Fruit fly (Drosophila melanogaster) whole organism, embryonic: ENCODE data around the gene CG32713.
A peak's percentile ranks its signal among the peaks of the same experiment; 100 is the strongest.

Source experiments
- Atf6 ChIP-seq: fragments of 200-800 bp; sonication (Bioruptor generic); IDR thresholded peaks from 2 replicates; pipeline ENCODE4 v1.3.6; 2022; ENCODE audit warnings: missing biosample characterization, missing genetic modification characterization
- CG10147 ChIP-seq: fragments of 200-800 bp; sonication (Bioruptor generic); optimal IDR thresholded peaks from 2 replicates; lab custom pipeline; 2019; ENCODE audit warnings: missing biosample characterization, mild to moderate bottlenecking, missing genetic modification characterization, moderate library complexity
- CG10209 ChIP-seq: fragments of 200-800 bp; sonication (Bioruptor generic); optimal IDR thresholded peaks from 3 replicates; lab custom pipeline; 2017; ENCODE audit warnings: missing biosample characterization, mild to moderate bottlenecking, missing genetic modification characterization, missing genetic modification reagents
- CG10366 ChIP-seq: fragments of 200-800 bp; sonication (Bioruptor generic); IDR thresholded peaks from 2 replicates; pipeline ENCODE4 v1.3.6; 2022; ENCODE audit warnings: missing biosample characterization, missing genetic modification characterization
- CG12155 ChIP-seq: fragments of 200-800 bp; sonication (Bioruptor generic); optimal IDR thresholded peaks from 3 replicates; lab custom pipeline; 2016; ENCODE audit warnings: missing biosample characterization, missing genetic modification characterization
- CG12236 ChIP-seq: fragments of 200-800 bp; sonication (Bioruptor generic); optimal IDR thresholded peaks from 2 replicates; lab custom pipeline; 2016; ENCODE audit warnings: missing biosample characterization, missing genetic modification characterization
- CG12744 ChIP-seq: fragments of 200-800 bp; sonication (Bioruptor generic); optimal IDR thresholded peaks from 2 replicates; lab custom pipeline; 2016; ENCODE audit warnings: missing biosample characterization, missing genetic modification characterization
- CG16815 ChIP-seq: fragments of 200-800 bp; sonication (Bioruptor generic); optimal IDR thresholded peaks from 3 replicates; lab custom pipeline; 2017; ENCODE audit warnings: missing biosample characterization, mild to moderate bottlenecking, missing genetic modification characterization
- CG2116 ChIP-seq: fragments of 200-800 bp; sonication (Bioruptor generic); optimal IDR thresholded peaks from 3 replicates; lab custom pipeline; 2018; ENCODE audit warnings: missing biosample characterization, mild to moderate bottlenecking, missing genetic modification characterization
- CG2712 ChIP-seq: fragments of 200-800 bp; optimal IDR thresholded peaks from 3 replicates; lab custom pipeline; 2019; ENCODE audit warnings: missing biosample characterization, mild to moderate bottlenecking, missing genetic modification characterization, moderate library complexity
- CG30020 ChIP-seq: fragments of 200-800 bp; optimal IDR thresholded peaks from 2 replicates; lab custom pipeline; 2019; ENCODE audit warnings: missing biosample characterization, mild to moderate bottlenecking, missing genetic modification characterization, moderate library complexity
- CG31224 ChIP-seq: fragments of 200-800 bp; sonication (Bioruptor generic); IDR thresholded peaks from 2 replicates; pipeline ENCODE4 v1.3.6; 2022; ENCODE audit warnings: missing biosample characterization, missing genetic modification characterization
- CG31365 ChIP-seq: fragments of 200-800 bp; sonication (Bioruptor generic); optimal IDR thresholded peaks from 2 replicates; lab custom pipeline; 2018; ENCODE audit warnings: missing biosample characterization, mild to moderate bottlenecking, missing genetic modification characterization
- CG32772 ChIP-seq: fragments of 200-800 bp; sonication (Bioruptor generic); IDR thresholded peaks from 2 replicates; pipeline ENCODE4 v1.3.6; 2022; ENCODE audit warnings: missing biosample characterization, missing genetic modification characterization
- CG4360 ChIP-seq: fragments of 200-800 bp; sonication (Bioruptor generic); IDR thresholded peaks from 2 replicates; pipeline ENCODE4 v1.3.6; 2022; ENCODE audit warnings: missing biosample characterization, missing genetic modification characterization
- CG5180 ChIP-seq: fragments of 200-800 bp; sonication (Bioruptor generic); optimal IDR thresholded peaks from 3 replicates; lab custom pipeline; 2017; ENCODE audit warnings: missing biosample characterization, missing genetic modification characterization, mild to moderate bottlenecking, moderate library complexity, missing genetic modification reagents
- CG6689 ChIP-seq: fragments of 200-800 bp; sonication (Bioruptor generic); IDR thresholded peaks from 2 replicates; pipeline ENCODE4 v1.3.6; 2022; ENCODE audit warnings: missing biosample characterization, missing genetic modification characterization
- CG7786 ChIP-seq: fragments of 200-800 bp; sonication (Bioruptor generic); optimal IDR thresholded peaks from 2 replicates; lab custom pipeline; 2016; ENCODE audit warnings: missing biosample characterization, missing genetic modification characterization
- CG7963 ChIP-seq: fragments of 200-800 bp; sonication (Bioruptor generic); IDR thresholded peaks from 3 replicates; pipeline ENCODE4 v1.3.6; 2022; ENCODE audit warnings: missing biosample characterization, missing genetic modification characterization; ENCODE audit not compliant: partially characterized antibody
- CG8388 ChIP-seq: fragments of 200-800 bp; sonication (Bioruptor generic); optimal IDR thresholded peaks from 2 replicates; lab custom pipeline; 2019; ENCODE audit warnings: missing biosample characterization, mild to moderate bottlenecking, missing genetic modification characterization, moderate library complexity
- CG8944 ChIP-seq: fragments of 200-800 bp; sonication (Bioruptor generic); optimal IDR thresholded peaks from 3 replicates; lab custom pipeline; 2016; ENCODE audit warnings: missing biosample characterization, missing genetic modification characterization
- CG9437 ChIP-seq: fragments of 200-800 bp; sonication (Bioruptor generic); optimal IDR thresholded peaks from 2 replicates; lab custom pipeline; 2018; ENCODE audit warnings: missing biosample characterization, mild to moderate bottlenecking, missing genetic modification characterization
- D19B ChIP-seq: fragments of 200-800 bp; sonication (Bioruptor generic); optimal IDR thresholded peaks from 2 replicates; lab custom pipeline; 2017; ENCODE audit warnings: missing biosample characterization, mild to moderate bottlenecking, missing genetic modification characterization
- Dbx ChIP-seq: fragments of 200-800 bp; sonication (Bioruptor generic); IDR thresholded peaks from 3 replicates; pipeline ENCODE4 v1.3.6; 2022; ENCODE audit warnings: missing biosample characterization, missing genetic modification characterization
- Dll ChIP-seq: fragments of 200-800 bp; sonication (Bioruptor generic); IDR thresholded peaks from 4 replicates; pipeline ENCODE4 v1.3.6; 2022; ENCODE audit warnings: missing biosample characterization, missing genetic modification characterization; ENCODE audit not compliant: partially characterized antibody
- Mes4 ChIP-seq: fragments of 200-800 bp; sonication (Bioruptor generic); optimal IDR thresholded peaks from 2 replicates; lab custom pipeline; 2016; ENCODE audit warnings: missing biosample characterization, missing genetic modification characterization
- Myb ChIP-seq: fragments of 200-800 bp; sonication (Bioruptor generic); optimal IDR thresholded peaks from 2 replicates; lab custom pipeline; 2016; ENCODE audit warnings: missing biosample characterization, missing genetic modification characterization
- Nf-YA ChIP-seq: fragments of 200-800 bp; sonication (Bioruptor generic); IDR thresholded peaks from 2 replicates; pipeline ENCODE4 v1.3.6; 2022; ENCODE audit warnings: missing biosample characterization, missing genetic modification characterization
- Rfx ChIP-seq: fragments of 200-800 bp; sonication (Bioruptor generic); IDR thresholded peaks from 2 replicates; pipeline ENCODE4 v1.3.6; 2022; ENCODE audit warnings: missing biosample characterization, missing genetic modification characterization
- Sox102F ChIP-seq: fragments of 200-800 bp; sonication (Bioruptor generic); optimal IDR thresholded peaks from 2 replicates; lab custom pipeline; 2018; ENCODE audit warnings: missing biosample characterization, mild to moderate bottlenecking, missing genetic modification characterization, moderate library complexity
- Spps ChIP-seq: fragments of 200-800 bp; sonication (Bioruptor generic); optimal IDR thresholded peaks from 2 replicates; lab custom pipeline; 2018; ENCODE audit warnings: missing biosample characterization, mild to moderate bottlenecking, missing genetic modification characterization
- ash1 ChIP-seq: fragments of 200-800 bp; sonication (Bioruptor generic); optimal IDR thresholded peaks from 2 replicates; lab custom pipeline; 2018; ENCODE audit warnings: missing biosample characterization, mild to moderate bottlenecking, missing genetic modification characterization
- bigmax ChIP-seq: fragments of 200-800 bp; sonication (Bioruptor generic); optimal IDR thresholded peaks from 2 replicates; lab custom pipeline; 2018; ENCODE audit warnings: missing biosample characterization, mild to moderate bottlenecking, missing genetic modification characterization
- cg ChIP-seq: fragments of 200-800 bp; sonication (Bioruptor generic); optimal IDR thresholded peaks from 3 replicates; lab custom pipeline; 2019; ENCODE audit warnings: missing biosample characterization, mild to moderate bottlenecking, missing genetic modification characterization, moderate library complexity
- ci ChIP-seq: fragments of 200-800 bp; sonication (Bioruptor generic); IDR thresholded peaks from 3 replicates; pipeline ENCODE4 v1.3.6; 2022; ENCODE audit warnings: missing biosample characterization, missing genetic modification characterization
- crol ChIP-seq: fragments of 200-800 bp; sonication (Bioruptor generic); IDR thresholded peaks from 2 replicates; pipeline ENCODE4 v1.3.6; 2022; ENCODE audit warnings: missing biosample characterization, missing genetic modification characterization
- cwo ChIP-seq: fragments of 200-800 bp; sonication (Bioruptor generic); optimal IDR thresholded peaks from 3 replicates; lab custom pipeline; 2017; ENCODE audit warnings: missing biosample characterization, missing genetic modification characterization, mild to moderate bottlenecking, moderate library complexity, missing genetic modification reagents
- danr ChIP-seq: fragments of 200-800 bp; sonication (Bioruptor generic); IDR thresholded peaks from 2 replicates; pipeline ENCODE4 v1.3.6; 2022; ENCODE audit warnings: missing biosample characterization, missing genetic modification characterization
- dm ChIP-seq: fragments of 200-800 bp; sonication (Bioruptor generic); optimal IDR thresholded peaks from 3 replicates; lab custom pipeline; 2016; ENCODE audit warnings: missing biosample characterization, missing genetic modification characterization
- ftz-f1 ChIP-seq: fragments of 200-800 bp; sonication (Bioruptor generic); optimal IDR thresholded peaks from 2 replicates; lab custom pipeline; 2016; ENCODE audit warnings: missing biosample characterization, missing genetic modification characterization
- grau ChIP-seq: fragments of 200-800 bp; optimal IDR thresholded peaks from 3 replicates; lab custom pipeline; 2019; ENCODE audit warnings: missing biosample characterization, mild to moderate bottlenecking, missing genetic modification characterization, moderate library complexity
- ham ChIP-seq: fragments of 200-800 bp; sonication (Bioruptor generic); IDR thresholded peaks from 2 replicates; pipeline ENCODE4 v1.3.6; 2022; ENCODE audit warnings: missing biosample characterization, missing genetic modification characterization
- prd ChIP-seq, 3 experiments: fragments of >200 bp in 2 of 3; fragments of 200-800 bp in 1 of 3; sonication (Bioruptor generic) in 1 of 3; optimal IDR thresholded peaks in 2 of 3; IDR thresholded peaks in 1 of 3; 2 replicates in 2 of 3; 3 replicates in 1 of 3; pipeline versions ENCODE4 v1.3.6 to Lab custom; 2017 to 2022; ENCODE audit warnings: missing biosample characterization in 1 of 3, missing genetic modification characterization in 1 of 3
- run ChIP-seq: fragments of 200-800 bp; sonication (Bioruptor generic); optimal IDR thresholded peaks from 3 replicates; lab custom pipeline; 2018; ENCODE audit warnings: missing biosample characterization, mild to moderate bottlenecking, missing genetic modification characterization
- sd ChIP-seq: fragments of 200-800 bp; sonication (Bioruptor generic); optimal IDR thresholded peaks from 3 replicates; lab custom pipeline; 2018; ENCODE audit warnings: missing biosample characterization, mild to moderate bottlenecking, missing genetic modification characterization, moderate library complexity
- sob ChIP-seq: fragments of 200-800 bp; sonication (Bioruptor generic); IDR thresholded peaks from 2 replicates; pipeline ENCODE4 v1.3.6; 2022; ENCODE audit warnings: missing biosample characterization, missing genetic modification characterization
- stc ChIP-seq: fragments of 200-800 bp; sonication (Bioruptor generic); IDR thresholded peaks from 2 replicates; pipeline ENCODE4 v1.3.6; 2022; ENCODE audit warnings: missing biosample characterization, missing genetic modification characterization
- tin ChIP-seq: fragments of 200-800 bp; sonication (Bioruptor generic); optimal IDR thresholded peaks from 3 replicates; lab custom pipeline; 2016; ENCODE audit warnings: missing biosample characterization, missing genetic modification characterization
- toy ChIP-seq: fragments of 200-800 bp; sonication (Bioruptor generic); IDR thresholded peaks from 2 replicates; pipeline ENCODE4 v1.3.6; 2022; ENCODE audit warnings: missing biosample characterization, missing genetic modification characterization
- yki ChIP-seq: fragments of >200 bp; optimal IDR thresholded peaks from 3 replicates; lab custom pipeline; 2018

Gene CG32713

DNA sequence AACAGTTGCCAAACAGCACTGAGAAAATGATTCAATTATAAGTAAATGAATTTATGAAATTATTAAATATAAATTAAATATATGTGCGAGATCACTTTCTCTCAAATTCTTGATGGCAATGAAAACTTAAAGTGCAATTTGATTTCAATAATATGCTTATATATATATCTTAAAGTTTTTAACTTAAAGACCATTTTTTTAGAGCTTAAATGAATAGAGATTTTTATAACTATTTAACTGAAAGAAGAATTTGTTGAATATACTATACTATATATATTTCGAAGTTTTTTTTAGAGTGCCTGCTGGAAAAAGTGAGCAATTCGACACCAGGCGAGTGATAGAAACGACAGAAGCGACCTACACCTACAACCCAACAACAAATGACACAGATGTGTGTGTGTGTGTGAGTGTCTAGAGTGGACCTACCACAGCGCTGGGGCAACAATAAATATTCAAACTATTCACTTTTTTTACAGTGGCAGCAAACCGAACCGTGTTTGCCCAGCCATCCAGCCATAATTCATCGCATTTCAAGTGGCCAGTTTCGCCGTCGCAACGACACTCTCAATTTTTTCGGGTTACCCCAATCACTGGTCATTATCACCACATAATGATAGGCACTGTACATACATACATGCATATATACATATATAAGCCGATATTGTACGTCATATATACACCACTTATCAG, 12.4 kb downstream of the CG32713 start (continued):
- TF ChIP-seq Nf-YA (GFP tag; lab: Robert Waterston, UW), result no peak
- no peak for TF ChIP-seq Myb (GFP tag; lab: Kevin White, UChicago)
- no peak for TF ChIP-seq ftz-f1 (GFP tag; lab: Kevin White, UChicago)
- peak; percentile 60 for TF ChIP-seq Rfx (GFP tag; lab: Robert Waterston, UW)
- TF ChIP-seq CG31224 (GFP tag; lab: Robert Waterston, UW), result no peak
- 0 out of 2 replicates have a peak, but pooled peaks have one; percentile 13 for TF ChIP-seq Atf6 (GFP tag; lab: Robert Waterston, UW)
- no peak for TF ChIP-seq ham (GFP tag; lab: Robert Waterston, UW)
- TF ChIP-seq CG9437 (GFP tag; lab: Kevin White, UChicago), result peak; percentile 54
- no peak for TF ChIP-seq danr (GFP tag; lab: Robert Waterston, UW)
- no peak for TF ChIP-seq CG7786 (GFP tag; lab: Kevin White, UChicago)
- TF ChIP-seq bigmax (GFP tag; lab: Kevin White, UChicago), result no peak
- no peak for TF ChIP-seq Mes4 (GFP tag; lab: Kevin White, UChicago)
- peak; percentile 75 for TF ChIP-seq ci (GFP tag; lab: Robert Waterston, UW)
- no peak for TF ChIP-seq CG12744 (GFP tag; lab: Kevin White, UChicago)
- TF ChIP-seq stc (GFP tag; lab: Robert Waterston, UW), result peak; percentile 65
- TF ChIP-seq CG32772 (GFP tag; lab: Robert Waterston, UW), result peak; percentile 40; the same call in 1 of the 2 replicates
- no peak for TF ChIP-seq Dll (GFP tag; lab: Robert Waterston, UW)
- peak; percentile 49 for TF ChIP-seq CG4360 (GFP tag; lab: Robert Waterston, UW)
- no peak for TF ChIP-seq toy (GFP tag; lab: Robert Waterston, UW)
- 0 out of 3 replicates have a peak, but pooled peaks have one; percentile 19 for TF ChIP-seq Dbx (GFP tag; lab: Robert Waterston, UW)
- peak; percentile 91 for TF ChIP-seq CG2712
- no peak for TF ChIP-seq yki (lab: Kevin White, UChicago)
- peak; percentile 2 for TF ChIP-seq CG12155 (GFP tag; lab: Kevin White, UChicago)
- TF ChIP-seq CG5180 (GFP tag; lab: Kevin White, UChicago), result no peak
- TF ChIP-seq crol, result no peak
- TF ChIP-seq CG10366 (GFP tag; lab: Robert Waterston, UW), result no peak; the same call in 1 of the 2 replicates
- TF ChIP-seq CG10147 (GFP tag; lab: Kevin White, UChicago), result no peak
- peak; percentile 72 for TF ChIP-seq Sox102F (GFP tag; lab: Kevin White, UChicago)
- no peak for TF ChIP-seq D19B (GFP tag; lab: Kevin White, UChicago)
- peak; percentile 27 for TF ChIP-seq CG30020 (tag; lab: Kevin White, UChicago)
- no peak for TF ChIP-seq ash1 (GFP tag; lab: Kevin White, UChicago)
- TF ChIP-seq CG2116 (GFP tag; lab: Kevin White, UChicago), result peak; percentile 4
- TF ChIP-seq CG12236, result no peak
- peak; percentile 81 for TF ChIP-seq grau (tag; lab: Kevin White, UChicago)
- TF ChIP-seq sd (tag; lab: Kevin White, UChicago), result peak; percentile 20
- no peak for TF ChIP-seq prd (optimal IDR thresholded peaks at IDR 0.05; lab: Kevin White, UChicago)
- TF ChIP-seq prd (GFP tag; IDR thresholded peaks at IDR 0.05; lab: Robert Waterston, UW), result peak; percentile 66
- no peak for TF ChIP-seq dm (GFP tag; lab: Kevin White, UChicago)
- TF ChIP-seq CG6689 (GFP tag; lab: Robert Waterston, UW), result peak; percentile 62; the same call in 1 of the 2 replicates
- TF ChIP-seq CG8944 (GFP tag; lab: Kevin White, UChicago), result no peak
- TF ChIP-seq CG10209 (GFP tag; lab: Kevin White, UChicago), result peak; percentile 50
- peak; percentile 61 for TF ChIP-seq Spps (tag; lab: Kevin White, UChicago)
- TF ChIP-seq cg (GFP tag; lab: Kevin White, UChicago), result peak; percentile 54
- TF ChIP-seq CG31365 (tag; lab: Kevin White, UChicago), result no peak
- no peak for TF ChIP-seq CG7963 (GFP tag; lab: Robert Waterston, UW)
- no peak for TF ChIP-seq sob (GFP tag; lab: Robert Waterston, UW)
- TF ChIP-seq CG8388 (GFP tag; lab: Kevin White, UChicago), result peak; percentile 72
- TF ChIP-seq tin (GFP tag; lab: Kevin White, UChicago), result peak; percentile 5
- peak; percentile 6 for TF ChIP-seq CG16815
- TF ChIP-seq cwo (GFP tag; lab: Kevin White, UChicago), result peak; percentile 11
- no peak for TF ChIP-seq run (tag; lab: Kevin White, UChicago)
